Worm (Caenorhabditis elegans): Measurements from ENCODE around the gene C31B8.7.

DNA sequence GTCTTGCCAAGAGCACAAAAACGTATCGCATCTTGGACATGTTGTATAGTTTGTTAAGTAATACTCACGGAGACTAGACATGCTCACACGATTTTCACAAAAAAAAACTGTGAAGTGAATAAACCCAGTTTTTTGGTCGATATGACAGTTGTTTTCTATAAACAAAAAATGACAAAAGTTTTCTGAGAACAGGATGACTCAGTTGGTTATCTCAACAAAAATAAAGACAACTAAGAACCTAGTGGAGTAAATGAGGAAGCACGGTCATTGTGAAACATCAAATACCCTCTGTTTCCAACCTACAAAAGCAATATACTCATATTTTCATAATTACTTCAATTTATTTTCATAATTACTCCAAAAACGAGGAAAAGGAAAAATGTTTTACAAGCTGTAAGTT lies 42.5 kb upstream of the C31B8.7 start, which contains the start of gene srh-87:
- no peak for TF ChIP-seq elt-2 (tag; optimal IDR thresholded peaks at IDR 0.05)
- TF ChIP-seq syd-9 (tag; optimal IDR thresholded peaks at IDR 0.05) = no peak
- no peak for TF ChIP-seq K09A11.1 (tag; optimal IDR thresholded peaks at IDR 0.05; ENCODE audit: insufficient read depth)
- TF ChIP-seq nhr-11 (tag; optimal IDR thresholded peaks at IDR 0.05) = no peak
- TF ChIP-seq pat-9 (tag; optimal IDR thresholded peaks at IDR 0.05) = no peak
- TF ChIP-seq ceh-6 (GFP tag; optimal IDR thresholded peaks at IDR 0.05) = no peak
- TF ChIP-seq dmd-4 (tag; optimal IDR thresholded peaks at IDR 0.05; ENCODE audit: borderline replicate concordance) = no peak
- no peak for TF ChIP-seq pha-4 (tag; optimal IDR thresholded peaks at IDR 0.05)
- no peak for TF ChIP-seq rnt-1 (tag; optimal IDR thresholded peaks at IDR 0.05)
- no peak for TF ChIP-seq ttx-3 (tag; optimal IDR thresholded peaks at IDR 0.05)

Measured in whole organism, late embryonic.